Worm (Caenorhabditis elegans) whole organism, late embryonic: Measurements from ENCODE around the gene R151.10.

Experiments
- ceh-45 ChIP-seq: fragments of 200-800 bp; sonication (Bioruptor generic); IDR thresholded peaks from 2 replicates; pipeline ENCODE4 v1.3.6; 2022; ENCODE audit warnings: missing genetic modification reagents, missing genetic modification characterization, missing compliant biosample characterization
- elt-2 ChIP-seq: sonication (generic microtip); optimal IDR thresholded peaks from 2 replicates; lab custom pipeline; 2016; ENCODE audit warnings: missing genetic modification reagents, missing genetic modification characterization, missing compliant biosample characterization
- fkh-10 ChIP-seq: fragments of 150-350 bp; optimal IDR thresholded peaks from 2 replicates; lab custom pipeline; 2014; ENCODE audit warnings: missing biosample characterization, missing genetic modification reagents, missing genetic modification characterization
- madf-2 ChIP-seq: sonication (generic microtip); optimal IDR thresholded peaks from 2 replicates; lab custom pipeline; 2017; ENCODE audit warnings: missing genetic modification characterization, missing compliant biosample characterization
- pha-4 ChIP-seq: fragments of 150-350 bp; optimal IDR thresholded peaks from 2 replicates; lab custom pipeline; 2018; ENCODE audit warnings: missing biosample characterization, missing genetic modification reagents, missing genetic modification characterization
- pqm-1 ChIP-seq: sonication (generic microtip); optimal IDR thresholded peaks from 2 replicates; lab custom pipeline; 2016; ENCODE audit warnings: missing genetic modification characterization, missing compliant biosample characterization
- ztf-16 ChIP-seq: sonication (generic microtip); optimal IDR thresholded peaks from 2 replicates; lab custom pipeline; 2017; ENCODE audit warnings: missing genetic modification characterization, missing compliant biosample characterization

DNA sequence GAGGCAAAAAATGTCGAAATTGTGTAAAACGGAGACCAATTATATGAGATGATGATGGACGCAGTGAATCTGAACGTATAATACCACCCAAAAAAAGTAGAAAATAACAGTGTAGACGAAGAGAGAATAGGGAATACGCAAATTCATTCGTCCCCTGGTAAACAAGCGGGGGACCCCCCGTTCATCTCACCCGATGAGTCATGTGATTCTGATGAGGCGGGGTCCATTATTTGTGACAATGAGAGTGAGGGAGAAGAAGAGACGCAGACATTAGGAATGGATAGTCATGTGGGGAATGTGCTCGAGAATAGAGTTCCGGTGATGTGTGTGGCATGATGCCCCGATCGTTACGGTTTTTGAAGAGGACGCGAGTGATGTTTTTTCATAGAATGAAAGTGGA is 41.3 kb upstream of the R151.10 start:
- TF ChIP-seq ztf-16 (tag; lab: Kevin White, UChicago) (no peak), pha-4 (no peak), fkh-10 (GFP tag; lab: Kevin White, UChicago) (no peak), elt-2 (tag; lab: Kevin White, UChicago) (no peak), pqm-1 (tag; lab: Kevin White, UChicago) (no peak), ceh-45 (no peak), madf-2 (tag; lab: Kevin White, UChicago) (no peak)
